Worm (Caenorhabditis elegans): ENCODE results near the gene str-138.

str-138 gene

ce11 chrV:8058359-8058758 lies at the start of gene str-138:
Gene str-138, plus strand, starts transcription at chrV:8058659.
- TF ChIP-seq unc-62 (GFP tag; optimal IDR thresholded peaks at IDR 0.05): no peak

ce11 chrV:8010103-8010502 lies 48.4 kb upstream of the str-138 start, which contains the start of gene Y97E10AR.4:
Gene Y97E10AR.4, minus strand, starts transcription at chrV:8010233.
- TF ChIP-seq unc-62 (GFP tag; optimal IDR thresholded peaks at IDR 0.05): no peak

ce11 chrV:8010846-8011245 lies 47.6 kb upstream of the str-138 start, which contains the start of gene lmtr-2:
Gene lmtr-2, minus strand, starts transcription at chrV:8011106.
- TF ChIP-seq unc-62 (GFP tag; optimal IDR thresholded peaks at IDR 0.05): no peak

ce11 chrV:8012032-8012431 lies 46.4 kb upstream of the str-138 start, which contains the start of gene rpb-9:
Gene rpb-9, minus strand, starts transcription at chrV:8012345.
- no peak for TF ChIP-seq unc-62 (GFP tag; optimal IDR thresholded peaks at IDR 0.05)

ce11 chrV:8013901-8014388 lies 44.5 kb upstream of the str-138 start, which contains the start of gene Y97E10AR.6:
Gene Y97E10AR.6, minus strand, starts transcription at chrV:8013951.
- no peak for TF ChIP-seq unc-62 (GFP tag; optimal IDR thresholded peaks at IDR 0.05)

- no peak for TF ChIP-seq unc-62 (GFP tag; optimal IDR thresholded peaks at IDR 0.05)
Observed at ce11 chrV:8016928-8017327, 41.5 kb upstream of the str-138 start, which contains the start of gene sptl-2. Gene sptl-2, plus strand, starts transcription at chrV:8017207.

- no peak for TF ChIP-seq unc-62 (GFP tag; optimal IDR thresholded peaks at IDR 0.05)
Observed at ce11 chrV:8017924-8018323, 40.5 kb upstream of the str-138 start.

ce11 chrV:8018919-8019318 lies 39.5 kb upstream of the str-138 start:
- no peak for TF ChIP-seq unc-62 (GFP tag; optimal IDR thresholded peaks at IDR 0.05)

- no peak for TF ChIP-seq unc-62 (GFP tag; optimal IDR thresholded peaks at IDR 0.05)
Observed at ce11 chrV:8019783-8020182, 38.7 kb upstream of the str-138 start.

ce11 chrV:8022040-8022439 lies 36.4 kb upstream of the str-138 start, which contains the start of gene ech-3:
Gene ech-3, plus strand, starts transcription at chrV:8022217.
- TF ChIP-seq unc-62 (GFP tag; optimal IDR thresholded peaks at IDR 0.05): no peak

- no peak for TF ChIP-seq unc-62 (GFP tag; optimal IDR thresholded peaks at IDR 0.05)
Observed at ce11 chrV:8024752-8025151, 33.7 kb upstream of the str-138 start, which contains the start of gene F43H9.3. Gene F43H9.3, minus strand, starts transcription at chrV:8024940.

ce11 chrV:8025259-8025658 lies 33.2 kb upstream of the str-138 start:
- TF ChIP-seq unc-62 (GFP tag; optimal IDR thresholded peaks at IDR 0.05): no peak

ce11 chrV:8026343-8026742 lies 32.1 kb upstream of the str-138 start, which contains the start of gene F43H9.4:
Gene F43H9.4, plus strand, starts transcription at chrV:8026708.
- no peak for TF ChIP-seq unc-62 (GFP tag; optimal IDR thresholded peaks at IDR 0.05)

ce11 chrV:8027429-8028142 lies 30.9 kb upstream of the str-138 start:
- no peak for TF ChIP-seq unc-62 (GFP tag; optimal IDR thresholded peaks at IDR 0.05)

- no peak for TF ChIP-seq unc-62 (GFP tag; optimal IDR thresholded peaks at IDR 0.05)
Observed at ce11 chrV:8028825-8029489, 29.5 kb upstream of the str-138 start, which contains the start of gene oma-2. Gene oma-2, plus strand, starts transcription at chrV:8029439.

ce11 chrV:8031121-8031520 lies 27.3 kb upstream of the str-138 start, which contains the start of gene vars-1:
Gene vars-1, plus strand, starts transcription at chrV:8031411.
- no peak for TF ChIP-seq unc-62 (GFP tag; optimal IDR thresholded peaks at IDR 0.05)
